Worm (Caenorhabditis elegans) whole organism, young adult: ENCODE data around the gene glr-5.
"Not testable (repeated sequence)": the region's sequence is repeated elsewhere in the genome, so short reads cannot be mapped to it uniquely, and the experiment has no call there.

Experiments
- C06A6.2 ChIP-seq: fragments of 200-800 bp; sonication (Bioruptor generic); conservative IDR thresholded peaks from 2 replicates; pipeline ENCODE4 v1.3.6; 2022; ENCODE audit warnings: missing genetic modification characterization, missing compliant biosample characterization
- F37B4.10 ChIP-seq: fragments of 200-800 bp; sonication (Bioruptor generic); IDR thresholded peaks from 2 replicates; pipeline ENCODE4 v1.3.6; 2022; ENCODE audit warnings: missing genetic modification characterization, missing compliant biosample characterization
- F57C9.4 ChIP-seq: sonication (generic microtip); optimal IDR thresholded peaks from 2 replicates; lab custom pipeline; 2017; ENCODE audit warnings: mild to moderate bottlenecking, missing genetic modification characterization, missing compliant biosample characterization
- T07F8.4 ChIP-seq: sonication (generic microtip); optimal IDR thresholded peaks from 2 replicates; lab custom pipeline; 2016; ENCODE audit warnings: mild to moderate bottlenecking, missing genetic modification characterization, moderate library complexity, missing compliant biosample characterization
- T26A5.8 ChIP-seq: sonication (generic microtip); optimal IDR thresholded peaks from 2 replicates; lab custom pipeline; 2016; ENCODE audit warnings: missing genetic modification characterization, missing compliant biosample characterization
- Y95B8A.8 ChIP-seq: fragments of 200-800 bp; sonication (Bioruptor generic); IDR thresholded peaks from 2 replicates; pipeline ENCODE4 v1.3.6; 2022; ENCODE audit warnings: missing genetic modification reagents, missing genetic modification characterization, missing compliant biosample characterization
- ama-1 ChIP-seq, 3 experiments: fragments of 150-350 bp in 1 of 3; sonication (generic microtip) in 2 of 3; optimal IDR thresholded peaks; 2 replicates each; lab custom pipeline; 2014 to 2018; ENCODE audit warnings: missing biosample characterization in 2 of 3, missing genetic modification characterization in 2 of 3, missing genetic modification reagents in 2 of 3
- aptf-2 ChIP-seq: fragments of 200-800 bp; sonication (Bioruptor generic); conservative IDR thresholded peaks from 2 replicates; pipeline ENCODE4 v1.3.6; 2022; ENCODE audit warnings: missing genetic modification reagents, missing genetic modification characterization, missing compliant biosample characterization
- attf-3 ChIP-seq: fragments of 200-800 bp; sonication (Bioruptor generic); conservative IDR thresholded peaks from 2 replicates; pipeline ENCODE4 v1.3.6; 2022; ENCODE audit warnings: missing genetic modification reagents, missing genetic modification characterization, missing compliant biosample characterization
- attf-5 ChIP-seq: fragments of 200-800 bp; sonication (Bioruptor generic); optimal IDR thresholded peaks from 2 replicates; lab custom pipeline; 2018; ENCODE audit warnings: mild to moderate bottlenecking, missing genetic modification characterization, missing compliant biosample characterization
- bed-2 ChIP-seq: fragments of 200-800 bp; sonication (Bioruptor generic); IDR thresholded peaks from 2 replicates; pipeline ENCODE4 v1.3.6; 2022; ENCODE audit warnings: missing genetic modification reagents, missing genetic modification characterization, missing compliant biosample characterization
- cebp-2 ChIP-seq: fragments of 200-800 bp; sonication (Bioruptor generic); IDR thresholded peaks from 2 replicates; pipeline ENCODE4 v1.3.6; 2022; ENCODE audit warnings: missing genetic modification characterization, missing compliant biosample characterization
- ceh-91 ChIP-seq: fragments of 200-800 bp; sonication (Bioruptor generic); IDR thresholded peaks from 2 replicates; pipeline ENCODE4 v1.3.6; 2022; ENCODE audit warnings: missing genetic modification reagents, missing genetic modification characterization, missing compliant biosample characterization
- chd-7 ChIP-seq: sonication (generic microtip); optimal IDR thresholded peaks from 2 replicates; lab custom pipeline; 2016; ENCODE audit warnings: mild to moderate bottlenecking, missing genetic modification characterization, moderate library complexity, missing compliant biosample characterization
- dpl-1 ChIP-seq: fragments of 150-350 bp; optimal IDR thresholded peaks from 2 replicates; lab custom pipeline; 2014; ENCODE audit warnings: missing biosample characterization, missing genetic modification reagents, missing genetic modification characterization
- egl-44 ChIP-seq: fragments of 200-800 bp; sonication (Bioruptor generic); IDR thresholded peaks from 2 replicates; pipeline ENCODE4 v1.3.6; 2022; ENCODE audit warnings: missing genetic modification reagents, missing genetic modification characterization, missing compliant biosample characterization
- fkh-3 ChIP-seq: sonication (generic microtip); optimal IDR thresholded peaks from 2 replicates; lab custom pipeline; 2016; ENCODE audit warnings: mild to moderate bottlenecking, missing genetic modification characterization, missing compliant biosample characterization
- gei-17 ChIP-seq: fragments of 200-800 bp; sonication (Bioruptor generic); optimal IDR thresholded peaks from 2 replicates; lab custom pipeline; 2018; ENCODE audit warnings: mild to moderate bottlenecking, missing genetic modification characterization, missing compliant biosample characterization
- him-1 ChIP-seq: sonication (generic microtip); optimal IDR thresholded peaks from 2 replicates; lab custom pipeline; 2016; ENCODE audit warnings: missing genotype, missing genetic modification reagents, missing genetic modification characterization, missing compliant biosample characterization
- hlh-26 ChIP-seq: fragments of 200-800 bp; sonication (Bioruptor generic); conservative IDR thresholded peaks from 2 replicates; pipeline ENCODE4 v1.3.6; 2022; ENCODE audit warnings: missing genetic modification reagents, missing genetic modification characterization, missing compliant biosample characterization
- hsf-1 ChIP-seq: fragments of 200-800 bp; sonication (Bioruptor generic); IDR thresholded peaks from 2 replicates; pipeline ENCODE4 v1.3.6; 2022; ENCODE audit warnings: missing genetic modification reagents, missing genetic modification characterization, missing compliant biosample characterization
- lag-1 ChIP-seq: fragments of 200-800 bp; sonication (Bioruptor generic); IDR thresholded peaks from 2 replicates; pipeline ENCODE4 v1.3.6; 2022; ENCODE audit warnings: missing genetic modification reagents, missing genetic modification characterization, missing compliant biosample characterization
- let-526 ChIP-seq: fragments of 200-800 bp; sonication (Bioruptor generic); IDR thresholded peaks from 2 replicates; pipeline ENCODE4 v1.3.6; 2022; ENCODE audit warnings: missing genetic modification reagents, missing genetic modification characterization, missing compliant biosample characterization
- lin-26 ChIP-seq: fragments of 200-800 bp; sonication (Bioruptor generic); IDR thresholded peaks from 2 replicates; pipeline ENCODE4 v1.3.6; 2022; ENCODE audit warnings: missing genetic modification reagents, missing genetic modification characterization, missing compliant biosample characterization
- lsl-1 ChIP-seq: fragments of 200-800 bp; sonication (Bioruptor generic); optimal IDR thresholded peaks from 2 replicates; lab custom pipeline; 2018; ENCODE audit warnings: mild to moderate bottlenecking, missing genetic modification characterization, moderate library complexity, missing compliant biosample characterization
- madf-10 ChIP-seq: sonication (generic microtip); optimal IDR thresholded peaks from 2 replicates; lab custom pipeline; 2016; ENCODE audit warnings: mild to moderate bottlenecking, missing genetic modification characterization, missing compliant biosample characterization
- madf-8 ChIP-seq: fragments of 200-800 bp; sonication (Bioruptor generic); conservative IDR thresholded peaks from 2 replicates; pipeline ENCODE4 v1.3.6; 2022; ENCODE audit warnings: missing genetic modification reagents, missing genetic modification characterization, missing compliant biosample characterization
- mcd-1 ChIP-seq: fragments of 200-800 bp; sonication (Bioruptor generic); IDR thresholded peaks from 2 replicates; pipeline ENCODE4 v1.3.6; 2022; ENCODE audit warnings: missing genetic modification reagents, missing genetic modification characterization, missing compliant biosample characterization
- nfya-1 ChIP-seq: sonication (generic microtip); optimal IDR thresholded peaks from 2 replicates; lab custom pipeline; 2017; ENCODE audit warnings: antibody characterized with exemption, missing compliant biosample characterization, missing genetic modification characterization, borderline replicate concordance; ENCODE audit not compliant: insufficient read depth
- nfyb-1 ChIP-seq: fragments of 200-800 bp; sonication (Bioruptor generic); IDR thresholded peaks from 2 replicates; pipeline ENCODE4 v1.3.6; 2022; ENCODE audit warnings: missing genetic modification reagents, missing genetic modification characterization, missing compliant biosample characterization
- nhr-80 ChIP-seq: sonication (generic microtip); optimal IDR thresholded peaks from 2 replicates; lab custom pipeline; 2016; ENCODE audit warnings: missing genetic modification characterization, missing compliant biosample characterization
- nhr-90 ChIP-seq: sonication (generic microtip); optimal IDR thresholded peaks from 2 replicates; lab custom pipeline; 2016; ENCODE audit warnings: missing genotype, mild to moderate bottlenecking, missing genetic modification characterization, missing compliant biosample characterization
- sdz-38 ChIP-seq: sonication (generic microtip); optimal IDR thresholded peaks from 2 replicates; lab custom pipeline; 2016; ENCODE audit warnings: missing genotype, missing genetic modification characterization, missing compliant biosample characterization
- snpc-3.4 ChIP-seq: sonication (generic microtip); optimal IDR thresholded peaks from 2 replicates; lab custom pipeline; 2017; ENCODE audit warnings: missing genetic modification characterization, mild to moderate bottlenecking, missing compliant biosample characterization, antibody characterized with exemption, moderate library complexity, missing genotype, missing genetic modification reagents
- unc-130 ChIP-seq: sonication (generic microtip); optimal IDR thresholded peaks from 2 replicates; lab custom pipeline; 2016; ENCODE audit warnings: missing genetic modification reagents, missing genetic modification characterization, missing compliant biosample characterization
- ztf-22 ChIP-seq: fragments of 200-800 bp; sonication (Bioruptor generic); optimal IDR thresholded peaks from 2 replicates; lab custom pipeline; 2018; ENCODE audit warnings: mild to moderate bottlenecking, missing genetic modification characterization, moderate library complexity, missing compliant biosample characterization
- ztf-3 ChIP-seq: fragments of 200-800 bp; sonication (Bioruptor generic); optimal IDR thresholded peaks from 2 replicates; lab custom pipeline; 2018; ENCODE audit warnings: mild to moderate bottlenecking, missing genetic modification characterization, missing compliant biosample characterization

Gene glr-5

ce11 chrV:8696218-8696617 is 20.1 kb upstream of the glr-5 start, which contains the start of gene ZC190.10:
Gene ZC190.10 (minus strand): TSS chrV:8696318.
- not testable (repeated sequence) for TF ChIP-seq T07F8.4 (tag; lab: Kevin White, UChicago); dpl-1 (GFP tag; lab: Kevin White, UChicago); attf-3 (GFP tag; lab: Robert Waterston, UW)
- TF ChIP-seq, all 124 proteins: peak for 0; not testable (repeated sequence) for 124

DNA sequence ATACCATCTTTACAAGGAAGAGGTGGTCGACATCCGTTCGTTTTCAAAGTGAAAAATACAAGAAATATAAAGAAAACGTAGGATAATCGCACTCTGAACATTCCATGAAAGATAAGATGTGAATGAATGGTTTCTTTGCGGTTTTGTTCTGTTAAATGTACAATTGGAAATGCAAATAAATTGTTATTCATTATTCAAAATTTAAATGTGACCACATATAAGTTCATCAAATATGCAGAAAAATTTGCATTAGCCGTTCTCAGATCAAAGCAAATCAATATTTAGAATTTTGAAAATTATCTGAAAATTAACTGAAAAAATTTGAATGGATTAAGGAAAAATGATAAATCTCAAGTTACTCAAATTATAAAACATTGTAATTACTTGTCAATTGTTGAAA is 4.4 kb upstream of the glr-5 start, which contains the start of gene ZC178.2:
TSS of gene ZC178.2 (minus strand) at position 101 of the 400 bp plus-strand sequence.
- no peak for TF ChIP-seq madf-8 (GFP tag; lab: Robert Waterston, UW)
- no peak for TF ChIP-seq snpc-3.4 (tag; lab: Kevin White, UChicago)
- no peak for TF ChIP-seq chd-7 (tag; lab: Kevin White, UChicago)
- no peak for TF ChIP-seq gei-17
- no peak for TF ChIP-seq ztf-22
- TF ChIP-seq, all 124 proteins: peak for 0

ce11 chrV:8718399-8718798 is 2.1 kb downstream of the glr-5 start:
- no peak for TF ChIP-seq attf-5 (GFP tag; lab: Kevin White, UChicago)
- TF ChIP-seq nhr-80 (tag; lab: Kevin White, UChicago) = no peak
- TF ChIP-seq him-1 = no peak
- TF ChIP-seq lsl-1 = no peak
- TF ChIP-seq cebp-2 = no peak
- no peak for TF ChIP-seq hlh-26 (GFP tag; lab: Robert Waterston, UW)
- no peak for TF ChIP-seq C06A6.2 (GFP tag; lab: Robert Waterston, UW)
- TF ChIP-seq lag-1 (GFP tag; lab: Robert Waterston, UW) = no peak
- no peak for TF ChIP-seq nfyb-1 (GFP tag; lab: Robert Waterston, UW)
- TF ChIP-seq, all 124 proteins: peak for 0

DNA sequence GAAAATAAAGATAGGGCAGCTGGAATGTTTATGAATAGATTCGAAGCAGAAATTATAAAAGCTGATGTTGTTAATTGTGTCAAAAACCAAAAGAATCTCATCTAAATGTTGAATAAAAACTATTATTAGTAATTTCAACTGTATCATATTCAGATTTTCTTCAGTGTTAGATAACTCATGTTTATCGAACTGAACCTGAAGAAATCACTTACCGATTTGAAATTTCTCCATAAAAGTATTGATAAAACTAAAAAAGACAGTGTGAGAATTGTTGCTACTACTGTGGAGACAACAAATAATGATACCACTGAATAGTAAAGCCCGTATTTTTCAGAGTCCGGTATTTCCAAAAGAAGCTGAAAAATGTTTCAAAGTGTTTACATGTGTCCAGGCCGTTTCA is 5.9 kb downstream of the glr-5 start, which contains the start of gene ZC196.8:
TSS of gene ZC196.8 (minus strand) at position 101 of the 400 bp plus-strand sequence.
- TF ChIP-seq let-526 (GFP tag; lab: Robert Waterston, UW); ceh-91; unc-130: not testable (repeated sequence)

DNA sequence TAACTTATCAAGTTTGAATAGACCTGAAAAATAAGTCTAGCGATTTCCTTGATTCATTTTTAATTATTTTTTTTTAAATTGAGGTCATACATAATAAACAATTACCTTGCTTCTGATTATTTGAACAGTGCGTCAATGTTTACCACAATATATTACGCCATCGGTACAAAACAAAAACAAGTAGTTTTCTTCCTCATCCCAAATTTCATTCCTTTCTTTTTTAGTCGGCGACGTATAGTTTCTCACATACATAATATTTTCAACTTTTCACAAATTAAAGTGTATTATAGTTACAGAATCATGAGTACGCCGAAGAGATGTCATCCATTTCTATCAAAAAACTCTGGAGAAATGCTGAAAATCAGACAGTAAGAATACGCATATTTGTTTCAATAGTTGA is 9.9 kb downstream of the glr-5 start, which contains the start of gene droe-8:
TSS of gene droe-8 (plus strand) at position 301 of the 400 bp plus-strand sequence.
- not testable (repeated sequence) for TF ChIP-seq F57C9.4; F37B4.10 (GFP tag; lab: Robert Waterston, UW); nhr-90

ce11 chrV:8727077-8727476 is 10.8 kb downstream of the glr-5 start, which contains the start of gene ZC196.9:
Gene ZC196.9 (minus strand): TSS chrV:8727177.
- no peak for TF ChIP-seq hsf-1 (GFP tag; lab: Robert Waterston, UW)
- TF ChIP-seq nfya-1 = no peak
- no peak for TF ChIP-seq bed-2 (GFP tag; lab: Robert Waterston, UW)
- no peak for TF ChIP-seq madf-10 (tag; lab: Kevin White, UChicago)
- no peak for TF ChIP-seq ama-1 (optimal IDR thresholded peaks at IDR 0.05; lab: Kevin White, UChicago)
- TF ChIP-seq ama-1 (GFP tag; optimal IDR thresholded peaks at IDR 0.05; lab: Kevin White, UChicago) = no peak
- TF ChIP-seq T26A5.8 (tag; lab: Kevin White, UChicago) = no peak
- TF ChIP-seq Y95B8A.8 (GFP tag; lab: Robert Waterston, UW) = no peak
- no peak for TF ChIP-seq ztf-3 (GFP tag; lab: Kevin White, UChicago)
- TF ChIP-seq sdz-38 = no peak
- TF ChIP-seq fkh-3 (tag; lab: Kevin White, UChicago) = no peak
- TF ChIP-seq mcd-1 = no peak
- TF ChIP-seq egl-44 (GFP tag; lab: Robert Waterston, UW) = no peak
- TF ChIP-seq lin-26 (GFP tag; lab: Robert Waterston, UW) = no peak
- no peak for TF ChIP-seq aptf-2 (GFP tag; lab: Robert Waterston, UW)
